Fruit fly (Drosophila melanogaster): ENCODE data around the gene CG32450.

CG32450 gene

dm6 chr3L:22329478-22329877, at the start of gene CG32450:
Gene CG32450, plus strand, starts transcription at chr3L:22329778.
- TF ChIP-seq foxo (GFP tag; optimal IDR thresholded peaks at IDR 0.05), result no peak
- no peak for TF ChIP-seq woc (GFP tag; optimal IDR thresholded peaks at IDR 0.05)
- no peak for TF ChIP-seq h (GFP tag; optimal IDR thresholded peaks at IDR 0.05)
- no peak for TF ChIP-seq Hr83 (GFP tag; optimal IDR thresholded peaks at IDR 0.05; ENCODE audit: poor library complexity, severe bottlenecking)
- TF ChIP-seq CrebA (GFP tag; optimal IDR thresholded peaks at IDR 0.05; ENCODE audit: borderline replicate concordance), result no peak
- TF ChIP-seq sage (GFP tag; optimal IDR thresholded peaks at IDR 0.05), result no peak
- TF ChIP-seq ey (GFP tag; optimal IDR thresholded peaks at IDR 0.05), result no peak
- no peak for TF ChIP-seq CG9705 (GFP tag; optimal IDR thresholded peaks at IDR 0.05)
- no peak for TF ChIP-seq Dfd (GFP tag; optimal IDR thresholded peaks at IDR 0.05)

- no peak for TF ChIP-seq Rel (GFP tag; optimal IDR thresholded peaks at IDR 0.05)
- peak; percentile 44 for TF ChIP-seq Rel (tag; optimal IDR thresholded peaks at IDR 0.05)
- no peak for TF ChIP-seq usp (GFP tag; optimal IDR thresholded peaks at IDR 0.05)
- peak; percentile 52 for TF ChIP-seq woc (GFP tag; optimal IDR thresholded peaks at IDR 0.05)
- no peak for TF ChIP-seq Mio (GFP tag; optimal IDR thresholded peaks at IDR 0.05)
- TF ChIP-seq rgr (GFP tag; optimal IDR thresholded peaks at IDR 0.05), result peak; percentile 92
- no peak for TF ChIP-seq N (GFP tag; optimal IDR thresholded peaks at IDR 0.05)
- no peak for TF ChIP-seq br (GFP tag; optimal IDR thresholded peaks at IDR 0.05)
- no peak for TF ChIP-seq Dfd (GFP tag; optimal IDR thresholded peaks at IDR 0.05)
- no peak for TF ChIP-seq dl (GFP tag; optimal IDR thresholded peaks at IDR 0.05; ENCODE audit: insufficient read depth in 1 of 2, partially characterized antibody in 2 of 2)
- TF ChIP-seq dmrt93B (GFP tag; optimal IDR thresholded peaks at IDR 0.05), result no peak
- peak; percentile 86 for TF ChIP-seq HLH106 (tag; optimal IDR thresholded peaks at IDR 0.05)
- TF ChIP-seq Dif (GFP tag; optimal IDR thresholded peaks at IDR 0.05; ENCODE audit: partially characterized antibody), result no peak
- no peak for TF ChIP-seq lola (GFP tag; optimal IDR thresholded peaks at IDR 0.05)
- no peak for TF ChIP-seq pan (optimal IDR thresholded peaks at IDR 0.05)
- TF ChIP-seq sv (GFP tag; optimal IDR thresholded peaks at IDR 0.05), result peak; percentile 79
- peak; percentile 74 for TF ChIP-seq CG9705 (GFP tag; optimal IDR thresholded peaks at IDR 0.05)
- peak; percentile 84 for TF ChIP-seq fru (GFP tag; optimal IDR thresholded peaks at IDR 0.05)
- peak; percentile 55 for TF ChIP-seq Hr83 (GFP tag; optimal IDR thresholded peaks at IDR 0.05; ENCODE audit: poor library complexity, severe bottlenecking)
- TF ChIP-seq ey (GFP tag; optimal IDR thresholded peaks at IDR 0.05), result peak; percentile 81
- TF ChIP-seq Vsx2 (GFP tag; optimal IDR thresholded peaks at IDR 0.05; ENCODE audit: partially characterized antibody), result no peak
- TF ChIP-seq OdsH (GFP tag; optimal IDR thresholded peaks at IDR 0.05), result peak; percentile 83
- peak; percentile 89 for TF ChIP-seq Hnf4 (GFP tag; optimal IDR thresholded peaks at IDR 0.05)
- no peak for TF ChIP-seq Hr78 (GFP tag; optimal IDR thresholded peaks at IDR 0.05)
- no peak for TF ChIP-seq CrebA (GFP tag; optimal IDR thresholded peaks at IDR 0.05; ENCODE audit: borderline replicate concordance)
- no peak for TF ChIP-seq brk (GFP tag; optimal IDR thresholded peaks at IDR 0.05)
- TF ChIP-seq psq (GFP tag; optimal IDR thresholded peaks at IDR 0.05), result peak; percentile 84
- TF ChIP-seq tai (GFP tag; optimal IDR thresholded peaks at IDR 0.05), result no peak
- peak in 1 of 2 experiments; percentile 91 for TF ChIP-seq foxo (GFP tag; optimal IDR thresholded peaks at IDR 0.05)
- TF ChIP-seq Myc (optimal IDR thresholded peaks at IDR 0.05), result no peak
- TF ChIP-seq Jra (GFP tag; optimal IDR thresholded peaks at IDR 0.05), result peak; percentile 79
- peak; percentile 39 for TF ChIP-seq CG32264 (GFP tag; optimal IDR thresholded peaks at IDR 0.05)
- no peak for TF ChIP-seq jim (GFP tag; optimal IDR thresholded peaks at IDR 0.05)
- peak; percentile 87 for TF ChIP-seq Sp1 (GFP tag; optimal IDR thresholded peaks at IDR 0.05)
- peak; percentile 52 for TF ChIP-seq sage (GFP tag; optimal IDR thresholded peaks at IDR 0.05)
- no peak for TF ChIP-seq Abd-B (GFP tag; optimal IDR thresholded peaks at IDR 0.05)
- peak; percentile 82 for TF ChIP-seq h (GFP tag; optimal IDR thresholded peaks at IDR 0.05)
- TF ChIP-seq dsf (GFP tag; optimal IDR thresholded peaks at IDR 0.05; ENCODE audit: borderline replicate concordance), result peak; percentile 75
- peak; percentile 65 for TF ChIP-seq GATAd (GFP tag; optimal IDR thresholded peaks at IDR 0.05)
Observed at dm6 chr3L:22287994-22288766, 41.4 kb upstream of the CG32450 start, which contains the start of the genes Hem and IleRS. Gene Hem, minus strand, starts transcription at chr3L:22288195. Gene IleRS, plus strand, starts transcription at chr3L:22288665.
